Fruit fly (Drosophila melanogaster) whole organism, wandering third instar larva: Measurements from ENCODE around the gene Oscillin.

Experiments used
- Abd-B ChIP-seq: fragments of >200 bp; optimal IDR thresholded peaks from 2 replicates; lab custom pipeline; 2017; ENCODE audit warnings: missing biosample characterization, missing genetic modification characterization
- Dif ChIP-seq: fragments of 200-275, 200-300 bp; sonication (Bioruptor generic); optimal IDR thresholded peaks from 2 replicates; lab custom pipeline; 2018; ENCODE audit warnings: missing biosample characterization, missing genetic modification characterization; ENCODE audit not compliant: partially characterized antibody
- GATAd ChIP-seq: sonication (Bioruptor generic); optimal IDR thresholded peaks from 2 replicates; lab custom pipeline; 2016; ENCODE audit warnings: missing biosample characterization, missing genetic modification characterization
- Hnf4 ChIP-seq: fragments of 200-800 bp; sonication (Bioruptor generic); optimal IDR thresholded peaks from 2 replicates; lab custom pipeline; 2016; ENCODE audit warnings: missing biosample characterization, mild to moderate bottlenecking, missing genetic modification characterization
- Hr78 ChIP-seq: fragments of >200 bp; optimal IDR thresholded peaks from 2 replicates; lab custom pipeline; 2017; ENCODE audit warnings: missing biosample characterization, missing genetic modification characterization
- Hr83 ChIP-seq: fragments of 200-300 bp; sonication (Bioruptor generic); optimal IDR thresholded peaks from 2 replicates; lab custom pipeline; 2016; ENCODE audit warnings: missing biosample characterization, mild to moderate bottlenecking, missing genetic modification characterization, moderate library complexity; ENCODE audit not compliant: poor library complexity, severe bottlenecking
- Mio ChIP-seq: sonication (Bioruptor generic); optimal IDR thresholded peaks from 2 replicates; lab custom pipeline; 2016; ENCODE audit warnings: missing biosample characterization, missing genetic modification characterization
- N ChIP-seq: fragments of >200 bp; optimal IDR thresholded peaks from 2 replicates; lab custom pipeline; 2018; ENCODE audit warnings: missing biosample characterization, missing external identifiers, missing genetic modification characterization
- OdsH ChIP-seq: fragments of 200-800 bp; sonication (Bioruptor generic); optimal IDR thresholded peaks from 2 replicates; lab custom pipeline; 2016; ENCODE audit warnings: missing biosample characterization, mild to moderate bottlenecking, missing genetic modification characterization
- Rel ChIP-seq, 2 experiments: fragments of 200-800 bp; sonication (Bioruptor generic) in 1 of 2; optimal IDR thresholded peaks; 2 replicates in 1 of 2; 3 replicates in 1 of 2; lab custom pipeline; 2016 to 2019; ENCODE audit warnings: mild to moderate bottlenecking in 2 of 2, missing biosample characterization in 2 of 2, missing genetic modification characterization in 2 of 2, moderate library complexity in 1 of 2
- Sp1 ChIP-seq: fragments of 200-800 bp; sonication (Bioruptor generic); optimal IDR thresholded peaks from 3 replicates; lab custom pipeline; 2019; ENCODE audit warnings: missing biosample characterization, mild to moderate bottlenecking, missing genetic modification characterization, moderate library complexity
- Vsx2 ChIP-seq: fragments of 200-300, 225-300 bp; sonication (Bioruptor generic); optimal IDR thresholded peaks from 2 replicates; lab custom pipeline; 2018; ENCODE audit warnings: missing biosample characterization, missing genetic modification characterization; ENCODE audit not compliant: partially characterized antibody
- br ChIP-seq: fragments of 200-800 bp; sonication (Bioruptor generic); optimal IDR thresholded peaks from 2 replicates; lab custom pipeline; 2016; ENCODE audit warnings: missing biosample characterization, missing genetic modification characterization
- brk ChIP-seq: fragments of 200-800 bp; sonication (Bioruptor generic); optimal IDR thresholded peaks from 2 replicates; lab custom pipeline; 2016; ENCODE audit warnings: missing biosample characterization, mild to moderate bottlenecking, missing genetic modification characterization
- dl ChIP-seq, 2 experiments: fragments of 175-275, 200-275 bp in 1 of 2; fragments of 200-275 bp in 1 of 2; sonication (Bioruptor generic); optimal IDR thresholded peaks; lab custom pipeline; 2018; ENCODE audit warnings: mild to moderate bottlenecking in 2 of 2, missing biosample characterization in 2 of 2, missing genetic modification characterization in 2 of 2, moderate library complexity in 2 of 2; ENCODE audit not compliant: partially characterized antibody in 2 of 2, insufficient read depth in 1 of 2
- dmrt93B ChIP-seq: fragments of 200-800 bp; sonication (Bioruptor generic); optimal IDR thresholded peaks from 2 replicates; lab custom pipeline; 2018; ENCODE audit warnings: missing biosample characterization, mild to moderate bottlenecking, missing genetic modification characterization
- dsf ChIP-seq: sonication (Bioruptor generic); optimal IDR thresholded peaks from 2 replicates; lab custom pipeline; 2016; ENCODE audit warnings: missing biosample characterization, missing genetic modification characterization, borderline replicate concordance
- ey ChIP-seq: fragments of 200-800 bp; sonication (Bioruptor generic); optimal IDR thresholded peaks from 2 replicates; lab custom pipeline; 2016; ENCODE audit warnings: missing biosample characterization, missing genetic modification characterization
- foxo ChIP-seq, 2 experiments: fragments of 200-800 bp; sonication (Bioruptor generic); optimal IDR thresholded peaks; 2 replicates in 1 of 2; 3 replicates in 1 of 2; lab custom pipeline; 2016 to 2017; ENCODE audit warnings: missing biosample characterization in 2 of 2, missing genetic modification characterization in 2 of 2
- fru ChIP-seq: fragments of 200-800 bp; sonication (Bioruptor generic); optimal IDR thresholded peaks from 3 replicates; lab custom pipeline; 2016; ENCODE audit warnings: missing biosample characterization, mild to moderate bottlenecking, missing genetic modification characterization
- h ChIP-seq: fragments of 200-800 bp; sonication (Bioruptor generic); optimal IDR thresholded peaks from 3 replicates; lab custom pipeline; 2016; ENCODE audit warnings: missing biosample characterization, mild to moderate bottlenecking, missing genetic modification characterization
- jim ChIP-seq: fragments of 175-275, 200-325 bp; sonication (Bioruptor generic); optimal IDR thresholded peaks from 2 replicates; lab custom pipeline; 2016; ENCODE audit warnings: missing biosample characterization, mild to moderate bottlenecking, missing genetic modification characterization
- pan ChIP-seq: fragments of >200 bp; optimal IDR thresholded peaks from 2 replicates; lab custom pipeline; 2017
- psq ChIP-seq: fragments of 200-800 bp; sonication (Bioruptor generic); optimal IDR thresholded peaks from 3 replicates; lab custom pipeline; 2017; ENCODE audit warnings: missing biosample characterization, mild to moderate bottlenecking, missing genetic modification characterization, moderate library complexity
- rgr ChIP-seq: fragments of 200-800 bp; sonication (Bioruptor generic); optimal IDR thresholded peaks from 3 replicates; lab custom pipeline; 2016; ENCODE audit warnings: missing biosample characterization, mild to moderate bottlenecking, missing genetic modification characterization
- sage ChIP-seq: fragments of 200-800 bp; sonication (Bioruptor generic); optimal IDR thresholded peaks from 2 replicates; lab custom pipeline; 2016; ENCODE audit warnings: missing biosample characterization, mild to moderate bottlenecking, missing genetic modification characterization
- sv ChIP-seq: fragments of 200-800 bp; sonication (Bioruptor generic); optimal IDR thresholded peaks from 3 replicates; lab custom pipeline; 2016; ENCODE audit warnings: missing biosample characterization, missing genetic modification characterization
- tai ChIP-seq: sonication (Bioruptor generic); optimal IDR thresholded peaks from 2 replicates; lab custom pipeline; 2016; ENCODE audit warnings: missing biosample characterization, missing genetic modification characterization
- usp ChIP-seq: fragments of >200 bp; optimal IDR thresholded peaks from 2 replicates; lab custom pipeline; 2017; ENCODE audit warnings: missing biosample characterization, missing genetic modification characterization

Gene Oscillin

dm6 chr2L:5542944-5543515, 3.9 kb upstream of the Oscillin start (continued):
- TF ChIP-seq Abd-B (no peak), rgr (peak; percentile 57), dmrt93B (GFP tag; lab: Kevin White, UChicago) (no peak), dsf (GFP tag; lab: Kevin White, UChicago) (no peak), Sp1 (GFP tag; lab: Kevin White, UChicago) (peak; percentile 19), sv (GFP tag; lab: Kevin White, UChicago) (no peak), fru (GFP tag; lab: Kevin White, UChicago) (no peak), Hr83 (GFP tag; lab: Kevin White, UChicago) (peak; percentile 43), h (GFP tag; lab: Kevin White, UChicago) (peak; percentile 56)

dm6 chr2L:5546207-5546517, 724 bp upstream of the Oscillin start:
- no peak for TF ChIP-seq dmrt93B (GFP tag; lab: Kevin White, UChicago)
- TF ChIP-seq Abd-B: no peak
- no peak for TF ChIP-seq Hnf4 (GFP tag; lab: Kevin White, UChicago)
- no peak for TF ChIP-seq sv (GFP tag; lab: Kevin White, UChicago)
- TF ChIP-seq foxo (GFP tag; optimal IDR thresholded peaks at IDR 0.05; lab: Kevin White, UChicago): no peak
- TF ChIP-seq Rel (GFP tag; optimal IDR thresholded peaks at IDR 0.05; lab: Kevin White, UChicago): no peak
- peak; percentile 41 for TF ChIP-seq Rel (tag; optimal IDR thresholded peaks at IDR 0.05; lab: Kevin White, UChicago)
- no peak for TF ChIP-seq pan (lab: Kevin White, UChicago)
- no peak for TF ChIP-seq Hr78 (GFP tag; lab: Kevin White, UChicago)

dm6 chr2L:5547288-5547777, 447 bp downstream of the Oscillin start:
- peak; percentile 13 for TF ChIP-seq Dif (GFP tag; lab: Kevin White, UChicago)
- no peak for TF ChIP-seq tai (GFP tag; lab: Kevin White, UChicago)
- TF ChIP-seq Rel (GFP tag; optimal IDR thresholded peaks at IDR 0.05; lab: Kevin White, UChicago): no peak
- no peak for TF ChIP-seq Rel (tag; optimal IDR thresholded peaks at IDR 0.05; lab: Kevin White, UChicago)
- no peak for TF ChIP-seq dl (GFP tag; optimal IDR thresholded peaks at IDR 0.05; lab: Kevin White, UChicago; ENCODE audit: insufficient read depth in 1 of 2, partially characterized antibody in 2 of 2)
- no peak for TF ChIP-seq pan (lab: Kevin White, UChicago)
- no peak for TF ChIP-seq sage (GFP tag; lab: Kevin White, UChicago)
- peak; percentile 67 for TF ChIP-seq rgr
- no peak for TF ChIP-seq Hnf4 (GFP tag; lab: Kevin White, UChicago)

dm6 chr2L:5550735-5551134, 3.8 kb downstream of the Oscillin start, which contains the start of gene CG14014:
Gene CG14014 (minus strand): TSS chr2L:5550835.
- no peak for TF ChIP-seq sage (GFP tag; lab: Kevin White, UChicago)
- no peak for TF ChIP-seq fru (GFP tag; lab: Kevin White, UChicago)
- no peak for TF ChIP-seq Mio
- TF ChIP-seq dl (GFP tag; optimal IDR thresholded peaks at IDR 0.05; lab: Kevin White, UChicago; ENCODE audit: insufficient read depth in 1 of 2, partially characterized antibody in 2 of 2): no peak
- TF ChIP-seq dsf (GFP tag; lab: Kevin White, UChicago): no peak
- no peak for TF ChIP-seq foxo (GFP tag; optimal IDR thresholded peaks at IDR 0.05; lab: Kevin White, UChicago)
- no peak for TF ChIP-seq OdsH
- no peak for TF ChIP-seq N (GFP tag; lab: Kevin White, UChicago)
- TF ChIP-seq usp (GFP tag; lab: Kevin White, UChicago): no peak
- no peak for TF ChIP-seq Hr78 (GFP tag; lab: Kevin White, UChicago)
- no peak for TF ChIP-seq psq (GFP tag; lab: Kevin White, UChicago)
- no peak for TF ChIP-seq br
- TF ChIP-seq ey (GFP tag; lab: Kevin White, UChicago): no peak
- TF ChIP-seq brk: no peak
- TF ChIP-seq Rel (GFP tag; optimal IDR thresholded peaks at IDR 0.05; lab: Kevin White, UChicago): no peak
- no peak for TF ChIP-seq Rel (tag; optimal IDR thresholded peaks at IDR 0.05; lab: Kevin White, UChicago)

dm6 chr2L:5551538-5551937, 4.7 kb downstream of the Oscillin start, which contains the start of gene CG18269:
Gene CG18269 (plus strand): TSS chr2L:5551838.
- no peak for TF ChIP-seq Rel (GFP tag; optimal IDR thresholded peaks at IDR 0.05; lab: Kevin White, UChicago)
- TF ChIP-seq Rel (tag; optimal IDR thresholded peaks at IDR 0.05; lab: Kevin White, UChicago): no peak
- TF ChIP-seq jim: no peak
- TF ChIP-seq Hr78 (GFP tag; lab: Kevin White, UChicago): no peak
- TF ChIP-seq h (GFP tag; lab: Kevin White, UChicago): no peak
- TF ChIP-seq sv (GFP tag; lab: Kevin White, UChicago): no peak
- TF ChIP-seq psq (GFP tag; lab: Kevin White, UChicago): no peak
- no peak for TF ChIP-seq Dif (GFP tag; lab: Kevin White, UChicago)
- TF ChIP-seq Vsx2 (GFP tag; lab: Kevin White, UChicago): no peak
- no peak for TF ChIP-seq GATAd
- TF ChIP-seq, all 38 proteins: peak for 0
